Fruit fly (Drosophila melanogaster): ENCODE results near the gene Duba.

DNA sequence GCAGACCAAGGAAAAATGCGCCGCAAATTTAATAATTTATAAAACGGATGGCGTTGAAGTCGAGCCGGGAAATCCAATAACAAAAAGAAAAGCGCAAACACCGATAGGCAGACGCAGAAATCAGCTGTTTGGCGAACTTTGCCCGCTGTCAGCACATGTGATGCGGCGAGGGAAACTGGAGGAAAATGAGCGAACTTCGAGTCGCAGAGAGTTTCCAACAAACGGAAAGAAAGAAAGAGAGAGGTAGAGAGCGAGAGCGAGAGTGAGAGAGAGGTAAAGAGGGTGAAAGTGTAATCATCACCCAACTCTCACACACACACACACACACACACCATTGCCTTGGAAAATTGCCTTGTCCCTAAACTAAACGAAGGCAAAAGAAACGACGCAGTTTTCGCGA is 52.1 kb downstream of the Duba start:
- TF ChIP-seq lz (GFP tag; optimal IDR thresholded peaks at IDR 0.05): no peak
- TF ChIP-seq CG7368 (GFP tag; optimal IDR thresholded peaks at IDR 0.05): no peak
- no peak for TF ChIP-seq acj6 (GFP tag; optimal IDR thresholded peaks at IDR 0.05)
- TF ChIP-seq esn (GFP tag; optimal IDR thresholded peaks at IDR 0.05): no peak
- peak; percentile 83 for TF ChIP-seq CG9139 (GFP tag; optimal IDR thresholded peaks at IDR 0.05)
- no peak for TF ChIP-seq OdsH (GFP tag; optimal IDR thresholded peaks at IDR 0.05)
- peak; percentile 72 for TF ChIP-seq CG8119 (GFP tag; IDR thresholded peaks at IDR 0.05)
- TF ChIP-seq CG8319 (GFP tag; optimal IDR thresholded peaks at IDR 0.05): no peak

Measured in whole organism, prepupa.